Worm (Caenorhabditis elegans) whole organism, L2 larva: ENCODE measurements around the gene T23F11.4.

Experiments used
- F13H6.1 ChIP-seq: sonication (generic microtip); optimal IDR thresholded peaks from 2 replicates; lab custom pipeline; 2016; ENCODE audit warnings: missing genetic modification characterization, missing compliant biosample characterization
- aly-2 ChIP-seq: fragments of 150-350 bp; optimal IDR thresholded peaks from 2 replicates; lab custom pipeline; 2014; ENCODE audit warnings: missing biosample characterization, missing genetic modification characterization
- ama-1 ChIP-seq: fragments of 150-350 bp; optimal IDR thresholded peaks from 2 replicates; lab custom pipeline; 2018; ENCODE audit warnings: inconsistent platforms
- fos-1 ChIP-seq: fragments of 150-350 bp; optimal IDR thresholded peaks from 2 replicates; lab custom pipeline; 2014; ENCODE audit warnings: missing biosample characterization, missing genetic modification characterization
- mdl-1 ChIP-seq, 2 experiments: fragments of 150-350 bp in 1 of 2; sonication (generic microtip) in 1 of 2; optimal IDR thresholded peaks; 2 replicates each; lab custom pipeline; 2017; ENCODE audit warnings: missing biosample characterization in 2 of 2, missing genetic modification characterization in 2 of 2
- nhr-12 ChIP-seq: fragments of 150-350 bp; optimal IDR thresholded peaks from 2 replicates; lab custom pipeline; 2014; ENCODE audit warnings: missing biosample characterization, missing genetic modification characterization
- nhr-129 ChIP-seq: fragments of 150-350 bp; optimal IDR thresholded peaks from 2 replicates; lab custom pipeline; 2014; ENCODE audit warnings: missing biosample characterization, missing genetic modification characterization
- nhr-237 ChIP-seq: fragments of 150-350 bp; optimal IDR thresholded peaks from 2 replicates; lab custom pipeline; 2014; ENCODE audit warnings: missing biosample characterization, missing genetic modification characterization
- skn-1 ChIP-seq: sonication (generic microtip); optimal IDR thresholded peaks from 2 replicates; lab custom pipeline; 2017; ENCODE audit warnings: missing biosample characterization, missing genetic modification characterization
- unc-55 ChIP-seq: fragments of 150-350 bp; sonication (generic microtip); optimal IDR thresholded peaks from 3 replicates; lab custom pipeline; 2014; ENCODE audit warnings: missing biosample characterization, missing genetic modification reagents, missing genetic modification characterization
- unc-62 ChIP-seq: fragments of 150-350 bp; optimal IDR thresholded peaks from 2 replicates; lab custom pipeline; 2014; ENCODE audit warnings: missing biosample characterization, missing genetic modification reagents, missing genetic modification characterization

DNA sequence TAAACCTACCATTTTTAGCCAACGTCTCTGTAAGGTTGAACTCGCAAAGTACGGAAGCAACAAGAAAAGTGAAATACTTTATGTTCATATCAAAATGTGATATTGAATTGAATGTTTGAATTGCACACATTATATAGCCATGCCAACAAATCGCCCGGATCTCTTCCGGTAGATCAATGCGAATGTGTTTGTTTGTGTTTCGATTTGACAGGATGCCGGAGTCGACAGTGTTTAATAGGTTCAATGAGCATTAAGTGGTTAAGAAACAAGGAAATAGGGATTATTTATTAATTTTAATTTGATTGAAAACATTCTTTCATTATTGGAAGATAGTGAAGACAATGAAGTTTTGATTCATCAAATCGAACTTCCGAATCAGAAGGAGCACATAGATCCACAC, 18.9 kb downstream of the T23F11.4 start, which contains the start of gene pqn-29:
- TF ChIP-seq aly-2 (tag; lab: Kevin White, UChicago) (no peak), fos-1 (tag; lab: Kevin White, UChicago) (no peak), nhr-237 (no peak), unc-55 (GFP tag; lab: Kevin White, UChicago) (no peak), mdl-1 (tag; optimal IDR thresholded peaks at IDR 0.05; lab: Kevin White, UChicago) (no peak), skn-1 (tag; lab: Kevin White, UChicago) (no peak), unc-62 (GFP tag; lab: Kevin White, UChicago) (no peak), nhr-129 (tag; lab: Kevin White, UChicago) (no peak), F13H6.1 (tag; lab: Kevin White, UChicago) (no peak), nhr-12 (tag; lab: Kevin White, UChicago) (no peak), ama-1 (lab: Kevin White, UChicago) (no peak)
